Worm (Caenorhabditis elegans): ENCODE measurements around the gene T22G5.1.

T22G5.1 gene

DNA sequence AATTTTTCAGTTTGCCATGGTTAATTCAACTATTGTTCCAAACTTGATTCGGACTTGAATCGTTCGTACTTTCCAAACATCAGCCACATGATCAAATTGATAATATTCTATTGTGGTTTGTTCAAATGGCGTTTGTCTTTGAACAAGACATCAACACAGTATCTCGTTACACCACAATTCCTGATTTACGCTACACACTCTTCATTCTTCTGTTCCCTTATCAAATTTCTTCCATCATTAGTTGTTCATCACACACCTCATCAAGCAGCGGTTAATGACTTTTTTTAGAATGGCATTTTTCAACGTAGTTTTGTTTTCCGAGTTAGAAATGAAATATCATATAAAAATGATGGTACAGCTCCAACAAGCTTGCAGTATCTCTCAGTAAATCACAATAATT, 1.6 kb downstream of the T22G5.1 start (continued):
- no peak for TF ChIP-seq zfp-3 (GFP tag; conservative IDR thresholded peaks at IDR 0.05)
- no peak for TF ChIP-seq attf-4 (tag; optimal IDR thresholded peaks at IDR 0.05)
- no peak for TF ChIP-seq spr-3 (GFP tag; optimal IDR thresholded peaks at IDR 0.05)
- TF ChIP-seq hlh-11 (tag; optimal IDR thresholded peaks at IDR 0.05) = peak; percentile 80
- TF ChIP-seq nhr-10 (tag; optimal IDR thresholded peaks at IDR 0.05) = peak; percentile 29
- TF ChIP-seq dmd-8 (GFP tag; IDR thresholded peaks at IDR 0.05) = no peak
- TF ChIP-seq unc-130 (GFP tag; optimal IDR thresholded peaks at IDR 0.05) = no peak
- no peak for TF ChIP-seq gei-8 (GFP tag; optimal IDR thresholded peaks at IDR 0.05)
- no peak for TF ChIP-seq spr-1 (tag; optimal IDR thresholded peaks at IDR 0.05)
- TF ChIP-seq ztf-7 (tag; optimal IDR thresholded peaks at IDR 0.05) = no peak
- TF ChIP-seq Y5F2A.4 (GFP tag; optimal IDR thresholded peaks at IDR 0.05) = no peak
- peak; percentile 82 for TF ChIP-seq dmd-6 (GFP tag; IDR thresholded peaks at IDR 0.05)
- no peak for TF ChIP-seq ZK337.2 (GFP tag; IDR thresholded peaks at IDR 0.05)
- TF ChIP-seq pqm-1 (tag; optimal IDR thresholded peaks at IDR 0.05) = peak; percentile 61
- TF ChIP-seq ctbp-1 (GFP tag; IDR thresholded peaks at IDR 0.05) = no peak
- TF ChIP-seq dmd-9 (GFP tag; IDR thresholded peaks at IDR 0.05) = no peak
- no peak for TF ChIP-seq ceh-62 (tag; optimal IDR thresholded peaks at IDR 0.05)
- TF ChIP-seq lin-38 (GFP tag; IDR thresholded peaks at IDR 0.05) = no peak
- TF ChIP-seq lsy-2 (tag; optimal IDR thresholded peaks at IDR 0.05) = no peak
- TF ChIP-seq ZK546.5 (tag; optimal IDR thresholded peaks at IDR 0.05) = no peak
- TF ChIP-seq nhr-76 (tag; optimal IDR thresholded peaks at IDR 0.05) = no peak
- TF ChIP-seq R02D3.7 (tag; optimal IDR thresholded peaks at IDR 0.05) = no peak
- TF ChIP-seq lin-39 (tag; optimal IDR thresholded peaks at IDR 0.05) = no peak
- TF ChIP-seq skn-1 (tag; optimal IDR thresholded peaks at IDR 0.05) = no peak
- TF ChIP-seq ceh-28 (tag; optimal IDR thresholded peaks at IDR 0.05) = no peak
- no peak for TF ChIP-seq mxl-2 (GFP tag; conservative IDR thresholded peaks at IDR 0.05)
- peak; percentile 53 for TF ChIP-seq mxl-3 (GFP tag; optimal IDR thresholded peaks at IDR 0.05)
- TF ChIP-seq snpc-1.2 (GFP tag; IDR thresholded peaks at IDR 0.05) = no peak
- peak; percentile 28 for TF ChIP-seq nhr-48 (tag; optimal IDR thresholded peaks at IDR 0.05)
- no peak for TF ChIP-seq daf-16 (GFP tag; optimal IDR thresholded peaks at IDR 0.05)
- TF ChIP-seq daf-16 (tag; optimal IDR thresholded peaks at IDR 0.05) = peak; percentile 91
- peak; percentile 24 for TF ChIP-seq mes-2 (tag; optimal IDR thresholded peaks at IDR 0.05; ENCODE audit: poor library complexity, severe bottlenecking)
- TF ChIP-seq T26A8.4 (GFP tag; IDR thresholded peaks at IDR 0.05) = no peak
- TF ChIP-seq fkh-10 (GFP tag; optimal IDR thresholded peaks at IDR 0.05) = no peak
- TF ChIP-seq nhr-25 (tag; optimal IDR thresholded peaks at IDR 0.05; ENCODE audit: borderline replicate concordance, insufficient read depth) = no peak
- TF ChIP-seq lin-29 (GFP tag; IDR thresholded peaks at IDR 0.05) = no peak
- TF ChIP-seq hmg-1.1 (GFP tag; IDR thresholded peaks at IDR 0.05) = no peak
- no peak for TF ChIP-seq daf-8 (GFP tag; IDR thresholded peaks at IDR 0.05)
- TF ChIP-seq ceh-20 (GFP tag; IDR thresholded peaks at IDR 0.05) = peak; percentile 12; the same call in 1 of the 2 replicates
- no peak for TF ChIP-seq vab-7 (GFP tag; IDR thresholded peaks at IDR 0.05)
- TF ChIP-seq madf-9 (GFP tag; conservative IDR thresholded peaks at IDR 0.05) = no peak
- TF ChIP-seq hif-1 (tag; optimal IDR thresholded peaks at IDR 0.05) = no peak
- TF ChIP-seq unc-62 (GFP tag; optimal IDR thresholded peaks at IDR 0.05 in 1 of 2) = peak in 1 of 2 experiments; percentile 98
- TF ChIP-seq unc-62 (tag; optimal IDR thresholded peaks at IDR 0.05) = no peak
- TF ChIP-seq php-3 (GFP tag; IDR thresholded peaks at IDR 0.05) = no peak; the same call in 1 of the 2 replicates
- TF ChIP-seq ceh-82 (tag; optimal IDR thresholded peaks at IDR 0.05) = no peak
- no peak for TF ChIP-seq ces-1 (GFP tag; optimal IDR thresholded peaks at IDR 0.05)
- TF ChIP-seq cey-2 (tag; optimal IDR thresholded peaks at IDR 0.05; ENCODE audit: borderline replicate concordance, insufficient read depth) = no peak
- TF ChIP-seq dve-1 (tag; optimal IDR thresholded peaks at IDR 0.05; ENCODE audit: insufficient read depth) = peak; percentile 88
- no peak for TF ChIP-seq mdt-29 (GFP tag; IDR thresholded peaks at IDR 0.05)
- no peak for TF ChIP-seq F44E2.7 (GFP tag; IDR thresholded peaks at IDR 0.05)
- TF ChIP-seq D1046.2 (GFP tag; IDR thresholded peaks at IDR 0.05) = no peak

All from whole organism, L4 larva.